Fruit fly (Drosophila melanogaster) whole organism, wandering third instar larva: ENCODE data around the gene cert.

Experiments
- Abd-B ChIP-seq: fragments of >200 bp; optimal IDR thresholded peaks from 2 replicates; lab custom pipeline; 2017; ENCODE audit warnings: missing biosample characterization, missing genetic modification characterization
- CG32264 ChIP-seq: fragments of 200-800 bp; sonication (Bioruptor generic); optimal IDR thresholded peaks from 2 replicates; lab custom pipeline; 2016; ENCODE audit warnings: missing biosample characterization, missing genetic modification characterization
- CrebA ChIP-seq: fragments of 200-800 bp; sonication (Bioruptor generic); optimal IDR thresholded peaks from 2 replicates; lab custom pipeline; 2016; ENCODE audit warnings: missing biosample characterization, mild to moderate bottlenecking, missing genetic modification characterization, borderline replicate concordance
- Dif ChIP-seq: fragments of 200-275, 200-300 bp; sonication (Bioruptor generic); optimal IDR thresholded peaks from 2 replicates; lab custom pipeline; 2018; ENCODE audit warnings: missing biosample characterization, missing genetic modification characterization; ENCODE audit not compliant: partially characterized antibody
- Hr78 ChIP-seq: fragments of >200 bp; optimal IDR thresholded peaks from 2 replicates; lab custom pipeline; 2017; ENCODE audit warnings: missing biosample characterization, missing genetic modification characterization
- Jra ChIP-seq: sonication (Bioruptor generic); optimal IDR thresholded peaks from 2 replicates; lab custom pipeline; 2016; ENCODE audit warnings: missing biosample characterization, missing genetic modification characterization
- br ChIP-seq: fragments of 200-800 bp; sonication (Bioruptor generic); optimal IDR thresholded peaks from 2 replicates; lab custom pipeline; 2016; ENCODE audit warnings: missing biosample characterization, missing genetic modification characterization
- brk ChIP-seq: fragments of 200-800 bp; sonication (Bioruptor generic); optimal IDR thresholded peaks from 2 replicates; lab custom pipeline; 2016; ENCODE audit warnings: missing biosample characterization, mild to moderate bottlenecking, missing genetic modification characterization
- dl ChIP-seq, 2 experiments: fragments of 175-275, 200-275 bp in 1 of 2; fragments of 200-275 bp in 1 of 2; sonication (Bioruptor generic); optimal IDR thresholded peaks; lab custom pipeline; 2018; ENCODE audit warnings: mild to moderate bottlenecking in 2 of 2, missing biosample characterization in 2 of 2, missing genetic modification characterization in 2 of 2, moderate library complexity in 2 of 2; ENCODE audit not compliant: partially characterized antibody in 2 of 2, insufficient read depth in 1 of 2
- dsf ChIP-seq: sonication (Bioruptor generic); optimal IDR thresholded peaks from 2 replicates; lab custom pipeline; 2016; ENCODE audit warnings: missing biosample characterization, missing genetic modification characterization, borderline replicate concordance
- h ChIP-seq: fragments of 200-800 bp; sonication (Bioruptor generic); optimal IDR thresholded peaks from 3 replicates; lab custom pipeline; 2016; ENCODE audit warnings: missing biosample characterization, mild to moderate bottlenecking, missing genetic modification characterization
- lola ChIP-seq: fragments of >200 bp; optimal IDR thresholded peaks from 2 replicates; lab custom pipeline; 2017; ENCODE audit warnings: missing biosample characterization, missing genetic modification characterization
- pan ChIP-seq: fragments of >200 bp; optimal IDR thresholded peaks from 2 replicates; lab custom pipeline; 2017
- rgr ChIP-seq: fragments of 200-800 bp; sonication (Bioruptor generic); optimal IDR thresholded peaks from 3 replicates; lab custom pipeline; 2016; ENCODE audit warnings: missing biosample characterization, mild to moderate bottlenecking, missing genetic modification characterization

DNA sequence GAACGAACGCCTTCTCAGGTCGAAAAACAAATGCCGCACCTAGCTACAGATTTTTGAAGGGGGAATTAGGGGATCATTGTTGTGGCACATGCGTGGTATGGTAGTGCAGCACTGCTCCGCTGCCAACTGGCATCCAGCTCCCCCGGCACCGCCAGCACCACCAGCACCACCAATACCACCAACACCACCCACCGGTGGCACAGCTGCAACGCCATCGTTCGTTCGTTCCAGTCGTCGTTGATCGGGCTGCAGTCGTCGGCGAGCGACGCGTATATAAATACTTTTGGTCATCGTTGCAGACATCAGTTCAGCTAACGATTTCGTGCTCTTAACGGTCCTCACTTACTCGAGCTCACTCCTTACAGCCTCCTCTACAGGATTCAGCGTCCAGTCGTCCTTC, 35.9 kb upstream of the cert start, which contains the start of gene CG34461:
- TF ChIP-seq rgr (no peak), CrebA (GFP tag; lab: Kevin White, UChicago) (no peak), lola (GFP tag; lab: Kevin White, UChicago) (no peak), Jra (GFP tag; lab: Kevin White, UChicago) (no peak), dsf (no peak), pan (lab: Kevin White, UChicago) (no peak), Dif (GFP tag; lab: Kevin White, UChicago) (no peak), Hr78 (GFP tag; lab: Kevin White, UChicago) (no peak), Abd-B (GFP tag; lab: Kevin White, UChicago) (no peak), h (GFP tag; lab: Kevin White, UChicago) (no peak), dl (GFP tag; optimal IDR thresholded peaks at IDR 0.05; lab: Kevin White, UChicago; ENCODE audit: insufficient read depth in 1 of 2, partially characterized antibody in 2 of 2) (no peak), br (GFP tag; lab: Kevin White, UChicago) (no peak), CG32264 (no peak), brk (GFP tag; lab: Kevin White, UChicago) (no peak)
